Fruit fly (Drosophila melanogaster) whole organism, pupa: ENCODE measurements around the gene ppk17.

ENCODE experiments used
- CG10348 ChIP-seq: fragments of 200-800 bp; sonication (Bioruptor generic); IDR thresholded peaks from 2 replicates; pipeline ENCODE4 v1.3.6; 2022; ENCODE audit warnings: missing biosample characterization, missing genetic modification characterization
- CG12605 ChIP-seq: fragments of 200-800 bp; sonication (Bioruptor generic); IDR thresholded peaks from 2 replicates; pipeline ENCODE4 v1.3.6; 2022; ENCODE audit warnings: missing biosample characterization, missing genetic modification characterization
- CG32121 ChIP-seq: fragments of 200-800 bp; sonication (Bioruptor generic); IDR thresholded peaks from 2 replicates; pipeline ENCODE4 v1.3.6; 2022; ENCODE audit warnings: missing biosample characterization, missing genetic modification characterization
- CG34367 ChIP-seq: fragments of 200-800 bp; sonication (Bioruptor generic); optimal IDR thresholded peaks from 2 replicates; lab custom pipeline; 2018; ENCODE audit warnings: missing biosample characterization, mild to moderate bottlenecking, missing genetic modification characterization
- CG8159 ChIP-seq: fragments of 200-800 bp; sonication (Bioruptor generic); optimal IDR thresholded peaks from 3 replicates; lab custom pipeline; 2018; ENCODE audit warnings: missing biosample characterization, mild to moderate bottlenecking, missing genetic modification characterization, moderate library complexity
- CG9948 ChIP-seq: fragments of 200-800 bp; sonication (Bioruptor generic); optimal IDR thresholded peaks from 2 replicates; lab custom pipeline; 2018; ENCODE audit warnings: missing biosample characterization, mild to moderate bottlenecking, missing genetic modification characterization, moderate library complexity
- EcR ChIP-seq: fragments of 200-800 bp; sonication (Bioruptor generic); optimal IDR thresholded peaks from 3 replicates; lab custom pipeline; 2019; ENCODE audit warnings: missing biosample characterization, missing genetic modification characterization, mild to moderate bottlenecking, moderate library complexity, missing genetic modification reagents
- Pif1B ChIP-seq: fragments of 200-800 bp; sonication (Bioruptor generic); optimal IDR thresholded peaks from 3 replicates; lab custom pipeline; 2016; ENCODE audit warnings: missing biosample characterization, missing genetic modification characterization
- rn ChIP-seq: fragments of 200-800 bp; sonication (Bioruptor generic); IDR thresholded peaks from 2 replicates; pipeline ENCODE4 v1.3.6; 2022; ENCODE audit warnings: missing biosample characterization, missing genetic modification characterization

- TF ChIP-seq rn (GFP tag; lab: Robert Waterston, UW) (no peak), EcR (GFP tag; lab: Kevin White, UChicago) (no peak), CG8159 (tag; lab: Kevin White, UChicago) (no peak), CG32121 (GFP tag; lab: Robert Waterston, UW) (no peak), CG10348 (GFP tag; lab: Robert Waterston, UW) (no peak), Pif1B (GFP tag; lab: Kevin White, UChicago) (no peak), CG34367 (tag; lab: Kevin White, UChicago) (no peak), CG9948 (tag; lab: Kevin White, UChicago) (no peak), CG12605 (GFP tag; lab: Robert Waterston, UW) (no peak)
Observed at dm6 chr2L:16731799-16732198, 28.6 kb downstream of the ppk17 start, which contains the start of gene Prosbeta4.
